Worm (Caenorhabditis elegans): Measurements from ENCODE around the gene K02E2.11.

- TF ChIP-seq lim-7 (GFP tag; IDR thresholded peaks at IDR 0.05), result no peak
- no peak for TF ChIP-seq lin-13 (GFP tag; optimal IDR thresholded peaks at IDR 0.05)
- TF ChIP-seq nhr-76 (tag; optimal IDR thresholded peaks at IDR 0.05), result no peak
- TF ChIP-seq mxl-2 (GFP tag; conservative IDR thresholded peaks at IDR 0.05), result no peak
- no peak for TF ChIP-seq snpc-4 (tag; optimal IDR thresholded peaks at IDR 0.05)
- no peak for TF ChIP-seq unc-62 (GFP tag; optimal IDR thresholded peaks at IDR 0.05 in 1 of 2)
- TF ChIP-seq unc-62 (tag; optimal IDR thresholded peaks at IDR 0.05), result no peak
- TF ChIP-seq R02D3.7 (tag; optimal IDR thresholded peaks at IDR 0.05), result no peak
- TF ChIP-seq mes-2 (tag; optimal IDR thresholded peaks at IDR 0.05; ENCODE audit: poor library complexity, severe bottlenecking), result no peak
- TF ChIP-seq nhr-6 (tag; optimal IDR thresholded peaks at IDR 0.05), result no peak
- TF ChIP-seq ces-1 (GFP tag; optimal IDR thresholded peaks at IDR 0.05), result no peak
These were observed 7.9 kb upstream of the K02E2.11 start, which contains the start of gene ins-35 for ce11 chrV:20375236-20375635.
